Worm (Caenorhabditis elegans): ENCODE data around the gene F09G8.5.

ce11 chrIII:8216224-8216623, 38.6 kb upstream of the F09G8.5 start, which contains the start of gene unc-86:
- no peak for TF ChIP-seq W03F9.2 (tag; optimal IDR thresholded peaks at IDR 0.05)
- TF ChIP-seq him-1 (tag; optimal IDR thresholded peaks at IDR 0.05): no peak
- no peak for TF ChIP-seq dao-5 (tag; optimal IDR thresholded peaks at IDR 0.05)

Measured in whole organism, L4/young adult.